Fruit fly (Drosophila melanogaster) whole organism, embryonic: Measurements from ENCODE around the gene CG13403.
A peak's percentile ranks its signal among the peaks of the same experiment; 100 is the strongest.

Experiments used
- CG10147 ChIP-seq: fragments of 200-800 bp; sonication (Bioruptor generic); optimal IDR thresholded peaks from 2 replicates; lab custom pipeline; 2019; ENCODE audit warnings: missing biosample characterization, mild to moderate bottlenecking, missing genetic modification characterization, moderate library complexity
- CG10274 ChIP-seq: fragments of 200-800 bp; sonication (Bioruptor generic); optimal IDR thresholded peaks from 3 replicates; lab custom pipeline; 2017; ENCODE audit warnings: missing biosample characterization, mild to moderate bottlenecking, missing genetic modification characterization
- CG11696 ChIP-seq: fragments of 200-800 bp; sonication (Bioruptor generic); IDR thresholded peaks from 2 replicates; pipeline ENCODE4 v1.3.6; 2022; ENCODE audit warnings: missing biosample characterization, missing genetic modification characterization
- CG11723 ChIP-seq: fragments of 200-800 bp; sonication (Bioruptor generic); optimal IDR thresholded peaks from 2 replicates; lab custom pipeline; 2017; ENCODE audit warnings: missing biosample characterization, mild to moderate bottlenecking, missing genetic modification characterization
- CG12219 ChIP-seq: fragments of 200-800 bp; sonication (Bioruptor generic); optimal IDR thresholded peaks from 3 replicates; lab custom pipeline; 2018; ENCODE audit warnings: missing biosample characterization, mild to moderate bottlenecking, missing genetic modification characterization
- CG13624 ChIP-seq: fragments of 200-800 bp; sonication (Bioruptor generic); optimal IDR thresholded peaks from 2 replicates; lab custom pipeline; 2016; ENCODE audit warnings: missing biosample characterization, missing genetic modification characterization
- CG14050 ChIP-seq: fragments of 200-800 bp; sonication (Bioruptor generic); IDR thresholded peaks from 3 replicates; pipeline ENCODE4 v1.3.6; 2022; ENCODE audit warnings: missing biosample characterization, missing genetic modification characterization
- CG14965 ChIP-seq: fragments of 200-800 bp; sonication (Bioruptor generic); optimal IDR thresholded peaks from 2 replicates; lab custom pipeline; 2016; ENCODE audit warnings: missing biosample characterization, missing genetic modification characterization, borderline replicate concordance
- CG17328 ChIP-seq: fragments of 200-800 bp; sonication (Bioruptor generic); IDR thresholded peaks from 2 replicates; pipeline ENCODE4 v1.3.6; 2022; ENCODE audit warnings: missing biosample characterization, missing genetic modification characterization
- CG18262 ChIP-seq: fragments of 200-800 bp; optimal IDR thresholded peaks from 3 replicates; lab custom pipeline; 2019; ENCODE audit warnings: missing biosample characterization, mild to moderate bottlenecking, missing genetic modification characterization, moderate library complexity
- CG18764 ChIP-seq: fragments of 200-800 bp; sonication (Bioruptor generic); optimal IDR thresholded peaks from 3 replicates; lab custom pipeline; 2016; ENCODE audit warnings: missing biosample characterization, missing genetic modification characterization
- CG32772 ChIP-seq: fragments of 200-800 bp; sonication (Bioruptor generic); IDR thresholded peaks from 2 replicates; pipeline ENCODE4 v1.3.6; 2022; ENCODE audit warnings: missing biosample characterization, missing genetic modification characterization
- CG4282 ChIP-seq: fragments of 200-800 bp; sonication (Bioruptor generic); optimal IDR thresholded peaks from 2 replicates; lab custom pipeline; 2016; ENCODE audit warnings: missing biosample characterization, missing genetic modification characterization
- CG5245 ChIP-seq: fragments of 200-800 bp; sonication (Bioruptor generic); optimal IDR thresholded peaks from 3 replicates; lab custom pipeline; 2016; ENCODE audit warnings: missing biosample characterization, missing genetic modification characterization
- CG6689 ChIP-seq: fragments of 200-800 bp; sonication (Bioruptor generic); IDR thresholded peaks from 2 replicates; pipeline ENCODE4 v1.3.6; 2022; ENCODE audit warnings: missing biosample characterization, missing genetic modification characterization
- CG6813 ChIP-seq: fragments of 200-800 bp; sonication (Bioruptor generic); optimal IDR thresholded peaks from 2 replicates; lab custom pipeline; 2017; ENCODE audit warnings: missing biosample characterization, missing genetic modification characterization, mild to moderate bottlenecking, moderate library complexity, missing genetic modification reagents
- CG8478 ChIP-seq: fragments of >200 bp; optimal IDR thresholded peaks from 2 replicates; lab custom pipeline; 2018
- ERR ChIP-seq: fragments of 200-800 bp; sonication (Bioruptor generic); optimal IDR thresholded peaks from 2 replicates; lab custom pipeline; 2016; ENCODE audit warnings: missing biosample characterization, missing genetic modification characterization
- H2.0 ChIP-seq: fragments of 200-800 bp; sonication (Bioruptor generic); IDR thresholded peaks from 2 replicates; pipeline ENCODE4 v1.3.6; 2022; ENCODE audit warnings: missing biosample characterization, missing genetic modification characterization
- Hey ChIP-seq: fragments of 200-800 bp; sonication (Bioruptor generic); optimal IDR thresholded peaks from 3 replicates; lab custom pipeline; 2018; ENCODE audit warnings: missing biosample characterization, mild to moderate bottlenecking, missing genetic modification characterization
- Max ChIP-seq: fragments of 200-800 bp; sonication (Bioruptor generic); optimal IDR thresholded peaks from 2 replicates; lab custom pipeline; 2016; ENCODE audit warnings: missing biosample characterization, mild to moderate bottlenecking, missing genetic modification characterization
- Stat92E ChIP-seq, 3 experiments: fragments of >200 bp in 2 of 3; fragments of 200-800 bp in 1 of 3; sonication (Bioruptor generic) in 1 of 3; optimal IDR thresholded peaks; 2 replicates each; lab custom pipeline; 2017 to 2019; ENCODE audit warnings: missing biosample characterization in 3 of 3, missing genetic modification characterization in 3 of 3, mild to moderate bottlenecking in 1 of 3, moderate library complexity in 1 of 3
- Tbp ChIP-seq: fragments of >200 bp; optimal IDR thresholded peaks from 2 replicates; lab custom pipeline; 2018; ENCODE audit warnings: missing biosample characterization, missing genetic modification characterization
- Xbp1 ChIP-seq: fragments of 200-800 bp; sonication (Bioruptor generic); optimal IDR thresholded peaks from 3 replicates; lab custom pipeline; 2016; ENCODE audit warnings: missing biosample characterization, mild to moderate bottlenecking, missing genetic modification characterization
- ab ChIP-seq: fragments of 200-800 bp; sonication (Bioruptor generic); optimal IDR thresholded peaks from 2 replicates; lab custom pipeline; 2016; ENCODE audit warnings: missing biosample characterization, missing genetic modification characterization
- abd-A ChIP-seq: fragments of 200-800 bp; sonication (Bioruptor generic); optimal IDR thresholded peaks from 3 replicates; lab custom pipeline; 2019; ENCODE audit warnings: missing biosample characterization, mild to moderate bottlenecking, missing genetic modification characterization, moderate library complexity
- ara ChIP-seq: fragments of 200-800 bp; sonication (Bioruptor generic); IDR thresholded peaks from 2 replicates; pipeline ENCODE4 v1.3.6; 2022; ENCODE audit warnings: missing biosample characterization, missing genetic modification characterization
- br ChIP-seq: fragments of >200 bp; optimal IDR thresholded peaks from 2 replicates; lab custom pipeline; 2017
- dati ChIP-seq: fragments of 200-800 bp; sonication (Bioruptor generic); IDR thresholded peaks from 2 replicates; pipeline ENCODE4 v1.3.6; 2022; ENCODE audit warnings: missing biosample characterization, missing genetic modification characterization
- esg ChIP-seq: fragments of 200-800 bp; sonication (Bioruptor generic); conservative IDR thresholded peaks from 2 replicates; pipeline ENCODE4 v1.3.6; 2022; ENCODE audit warnings: missing biosample characterization, missing genetic modification characterization
- eyg ChIP-seq: fragments of 200-800 bp; sonication (Bioruptor generic); optimal IDR thresholded peaks from 3 replicates; lab custom pipeline; 2016; ENCODE audit warnings: missing biosample characterization, missing genetic modification characterization
- gem ChIP-seq: fragments of 200-800 bp; sonication (Bioruptor generic); optimal IDR thresholded peaks from 2 replicates; lab custom pipeline; 2019; ENCODE audit warnings: missing biosample characterization, mild to moderate bottlenecking, missing genetic modification characterization, moderate library complexity
- hbn ChIP-seq: fragments of 200-800 bp; sonication (Bioruptor generic); IDR thresholded peaks from 2 replicates; pipeline ENCODE4 v1.3.6; 2022; ENCODE audit warnings: missing biosample characterization, missing genetic modification characterization; ENCODE audit not compliant: partially characterized antibody
- kah ChIP-seq: fragments of 200-800 bp; sonication (Bioruptor generic); optimal IDR thresholded peaks from 2 replicates; lab custom pipeline; 2018; ENCODE audit warnings: missing biosample characterization, mild to moderate bottlenecking, missing genetic modification characterization
- lab ChIP-seq: fragments of 200-800 bp; sonication (Bioruptor generic); optimal IDR thresholded peaks from 3 replicates; lab custom pipeline; 2017; ENCODE audit warnings: missing biosample characterization, missing genetic modification characterization, mild to moderate bottlenecking, moderate library complexity, missing genetic modification reagents
- pita ChIP-seq: fragments of 200-800 bp; sonication (Bioruptor generic); optimal IDR thresholded peaks from 2 replicates; lab custom pipeline; 2017; ENCODE audit warnings: missing biosample characterization, mild to moderate bottlenecking, missing genetic modification characterization
- sna ChIP-seq: fragments of 200-800 bp; sonication (Bioruptor generic); IDR thresholded peaks from 2 replicates; pipeline ENCODE4 v1.3.6; 2022; ENCODE audit warnings: missing biosample characterization, missing genetic modification characterization; ENCODE audit not compliant: partially characterized antibody
- unpg ChIP-seq: fragments of 200-800 bp; sonication (Bioruptor generic); optimal IDR thresholded peaks from 3 replicates; lab custom pipeline; 2018; ENCODE audit warnings: missing biosample characterization, mild to moderate bottlenecking, missing genetic modification characterization, moderate library complexity
- vvl ChIP-seq: fragments of 200-800 bp; sonication (Bioruptor generic); IDR thresholded peaks from 2 replicates; pipeline ENCODE4 v1.3.6; 2022; ENCODE audit warnings: missing biosample characterization, missing genetic modification characterization
- z ChIP-seq: fragments of 200-800 bp; sonication (Bioruptor generic); IDR thresholded peaks from 3 replicates; pipeline ENCODE4 v1.3.6; 2022; ENCODE audit warnings: missing biosample characterization, missing genetic modification characterization
- zfh1 ChIP-seq: fragments of 200-800 bp; sonication (Bioruptor generic); IDR thresholded peaks from 3 replicates; pipeline ENCODE4 v1.3.6; 2022; ENCODE audit warnings: missing biosample characterization, missing genetic modification characterization
- zfh2 ChIP-seq: fragments of 200-800 bp; sonication (Bioruptor generic); optimal IDR thresholded peaks from 2 replicates; lab custom pipeline; 2016; ENCODE audit warnings: missing biosample characterization, missing genetic modification characterization

Gene CG13403

DNA sequence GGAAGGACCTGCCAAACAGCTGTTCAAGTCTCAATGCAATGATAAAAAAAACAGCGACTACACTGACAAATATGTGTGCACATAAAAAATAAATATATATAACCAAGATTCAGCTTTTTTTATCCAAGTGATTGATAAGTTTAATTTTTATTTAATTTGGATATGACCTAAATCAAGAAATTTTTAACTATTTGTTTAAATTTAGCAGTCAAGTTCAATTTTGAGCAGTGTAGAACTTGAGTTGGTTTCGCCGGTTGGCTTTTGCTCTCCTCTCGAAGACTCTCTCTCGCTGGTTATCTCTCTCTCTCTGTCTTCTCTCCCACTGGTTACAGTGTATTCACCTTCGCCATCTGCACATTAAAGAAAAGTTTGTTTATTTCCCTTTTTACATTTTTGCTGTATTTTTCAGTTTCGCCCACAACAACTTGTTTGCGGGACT is 26.2 kb upstream of the CG13403 start (continued):
- peak; percentile 53 for TF ChIP-seq CG10274 (GFP tag; lab: Kevin White, UChicago)
- TF ChIP-seq vvl (GFP tag; lab: Robert Waterston, UW) = peak; percentile 94
- peak; percentile 90 for TF ChIP-seq CG18262 (tag; lab: Kevin White, UChicago)
- TF ChIP-seq Max (GFP tag; lab: Kevin White, UChicago) = peak; percentile 71
- TF ChIP-seq hbn (GFP tag; lab: Robert Waterston, UW) = no peak
- TF ChIP-seq zfh2 (GFP tag; lab: Kevin White, UChicago) = peak; percentile 39
- TF ChIP-seq ab = peak; percentile 10
- no peak for TF ChIP-seq Tbp (GFP tag; lab: Kevin White, UChicago)
- peak; percentile 23; the same call in 1 of the 2 replicates for TF ChIP-seq dati
- TF ChIP-seq Stat92E (GFP tag; optimal IDR thresholded peaks at IDR 0.05; lab: Kevin White, UChicago) = peak in 1 of 3 experiments; percentile 8
- no peak for TF ChIP-seq ERR (GFP tag; lab: Kevin White, UChicago)
- TF ChIP-seq z = no peak
- TF ChIP-seq ara (GFP tag; lab: Robert Waterston, UW) = peak; percentile 82
- TF ChIP-seq Xbp1 (GFP tag; lab: Kevin White, UChicago) = peak; percentile 88
- peak; percentile 10 for TF ChIP-seq eyg (GFP tag; lab: Kevin White, UChicago)
- TF ChIP-seq CG18764 (GFP tag; lab: Kevin White, UChicago) = peak; percentile 73
- TF ChIP-seq CG11696 = peak; percentile 65
- TF ChIP-seq lab (GFP tag; lab: Kevin White, UChicago) = peak; percentile 93
- TF ChIP-seq CG12219 (GFP tag; lab: Kevin White, UChicago) = peak; percentile 69
- TF ChIP-seq CG6813 (GFP tag; lab: Kevin White, UChicago) = peak; percentile 83
- peak; percentile 44 for TF ChIP-seq CG13624 (GFP tag; lab: Kevin White, UChicago)
- no peak for TF ChIP-seq Hey (tag; lab: Kevin White, UChicago)
- peak; percentile 94 for TF ChIP-seq unpg (GFP tag; lab: Kevin White, UChicago)
- TF ChIP-seq CG11723 (GFP tag; lab: Kevin White, UChicago) = peak; percentile 76
- no peak for TF ChIP-seq CG4282 (GFP tag; lab: Kevin White, UChicago)
- TF ChIP-seq esg (GFP tag; lab: Robert Waterston, UW) = peak; percentile 78
- TF ChIP-seq CG32772 (GFP tag; lab: Robert Waterston, UW) = peak; percentile 85
- TF ChIP-seq kah (GFP tag; lab: Kevin White, UChicago) = peak; percentile 62
- peak; percentile 89 for TF ChIP-seq CG6689
- peak; percentile 95 for TF ChIP-seq gem
- no peak for TF ChIP-seq sna
- peak; percentile 88 for TF ChIP-seq H2.0 (GFP tag; lab: Robert Waterston, UW)
- TF ChIP-seq CG14965 (GFP tag; lab: Kevin White, UChicago) = no peak
- TF ChIP-seq pita (GFP tag; lab: Kevin White, UChicago) = no peak
- peak; percentile 90 for TF ChIP-seq zfh1 (GFP tag; lab: Robert Waterston, UW)
- TF ChIP-seq CG8478 (lab: Kevin White, UChicago) = no peak
- TF ChIP-seq br (lab: Kevin White, UChicago) = no peak
- peak; percentile 86 for TF ChIP-seq CG10147 (GFP tag; lab: Kevin White, UChicago)
- peak; percentile 79 for TF ChIP-seq CG14050 (GFP tag; lab: Robert Waterston, UW)
- TF ChIP-seq abd-A = no peak
- TF ChIP-seq CG17328 (GFP tag; lab: Robert Waterston, UW) = peak; percentile 91
- TF ChIP-seq CG5245 (GFP tag; lab: Kevin White, UChicago) = peak; percentile 79
